Fruit fly (Drosophila melanogaster): ENCODE data around the gene Whamy.

Whamy gene

dm6 chr3R:9808946-9809545 is 34.8 kb upstream of the Whamy start, which contains the start of gene FBXO11 (continued):
- TF ChIP-seq CG8924 (tag; optimal IDR thresholded peaks at IDR 0.05) (peak; percentile 89), B-H1 (GFP tag; IDR thresholded peaks at IDR 0.05) (no peak), en (GFP tag; optimal IDR thresholded peaks at IDR 0.05) (no peak), bbx (GFP tag; IDR thresholded peaks at IDR 0.05; ENCODE audit: partially characterized antibody) (peak; percentile 22; the same call in 1 of the 2 replicates), Hr3 (GFP tag; optimal IDR thresholded peaks at IDR 0.05) (no peak), HLHmδ (GFP tag; optimal IDR thresholded peaks at IDR 0.05) (no peak), inv (GFP tag; IDR thresholded peaks at IDR 0.05; ENCODE audit: partially characterized antibody) (peak; percentile 27; the same call in 1 of the 2 replicates), hbn (GFP tag; IDR thresholded peaks at IDR 0.05; ENCODE audit: partially characterized antibody) (peak; percentile 62), CG2120 (GFP tag; optimal IDR thresholded peaks at IDR 0.05) (no peak), ara (GFP tag; IDR thresholded peaks at IDR 0.05) (no peak), tio (GFP tag; optimal IDR thresholded peaks at IDR 0.05) (no peak), gro (GFP tag; optimal IDR thresholded peaks at IDR 0.05) (peak; percentile 62), Sry-δ (GFP tag; optimal IDR thresholded peaks at IDR 0.05) (peak; percentile 60), cad (GFP tag; optimal IDR thresholded peaks at IDR 0.05) (no peak), Myb (GFP tag; optimal IDR thresholded peaks at IDR 0.05) (peak; percentile 30), CG6765 (GFP tag; optimal IDR thresholded peaks at IDR 0.05) (no peak), zf30C (GFP tag; optimal IDR thresholded peaks at IDR 0.05) (no peak), h (optimal IDR thresholded peaks at IDR 0.05) (no peak), CG17385 (GFP tag; optimal IDR thresholded peaks at IDR 0.05) (peak; percentile 24), CrebB (tag; optimal IDR thresholded peaks at IDR 0.05) (no peak), Rfx (GFP tag; IDR thresholded peaks at IDR 0.05) (no peak), CG2712 (tag; optimal IDR thresholded peaks at IDR 0.05) (no peak), gsb-n (tag; optimal IDR thresholded peaks at IDR 0.05) (no peak), CG13287 (GFP tag; IDR thresholded peaks at IDR 0.05; ENCODE audit: partially characterized antibody) (peak; percentile 70), Blimp-1 (GFP tag; optimal IDR thresholded peaks at IDR 0.05) (no peak), sima (GFP tag; optimal IDR thresholded peaks at IDR 0.05) (no peak), gfzf (GFP tag; optimal IDR thresholded peaks at IDR 0.05) (peak; percentile 97), CG2875 (GFP tag; optimal IDR thresholded peaks at IDR 0.05) (no peak), salm (tag; optimal IDR thresholded peaks at IDR 0.05) (peak; percentile 10), ci (GFP tag; IDR thresholded peaks at IDR 0.05) (peak; percentile 8; the same call in 1 of the 3 replicates), schlank (tag; optimal IDR thresholded peaks at IDR 0.05) (no peak), trem (tag; optimal IDR thresholded peaks at IDR 0.05) (peak; percentile 34), Elba2 (GFP tag; optimal IDR thresholded peaks at IDR 0.05) (peak; percentile 55), Neu2 (GFP tag; optimal IDR thresholded peaks at IDR 0.05; ENCODE audit: borderline replicate concordance) (no peak), CG18011 (GFP tag; optimal IDR thresholded peaks at IDR 0.05) (no peak), CG10209 (GFP tag; optimal IDR thresholded peaks at IDR 0.05) (no peak), mam (GFP tag; optimal IDR thresholded peaks at IDR 0.05) (no peak), CG30403 (GFP tag; optimal IDR thresholded peaks at IDR 0.05) (no peak), Sin3A (optimal IDR thresholded peaks at IDR 0.05) (peak; percentile 72), her (GFP tag; optimal IDR thresholded peaks at IDR 0.05) (peak; percentile 1), nau (GFP tag; optimal IDR thresholded peaks at IDR 0.05) (no peak), CG14860 (GFP tag; IDR thresholded peaks at IDR 0.05; ENCODE audit: partially characterized antibody) (no peak), ato (GFP tag; IDR thresholded peaks at IDR 0.05; ENCODE audit: partially characterized antibody) (0 out of 2 replicates have a peak, but pooled peaks have one; percentile 6), CG8290 (GFP tag; optimal IDR thresholded peaks at IDR 0.05) (peak; percentile 7), CG8290 (tag; optimal IDR thresholded peaks at IDR 0.05) (no peak), CG3163 (GFP tag; optimal IDR thresholded peaks at IDR 0.05) (peak; percentile 11), nom (GFP tag; optimal IDR thresholded peaks at IDR 0.05) (peak; percentile 90), lmd (GFP tag; IDR thresholded peaks at IDR 0.05) (no peak), corto (GFP tag; optimal IDR thresholded peaks at IDR 0.05) (no peak), nerfin-1 (tag; optimal IDR thresholded peaks at IDR 0.05) (peak; percentile 32)

All from whole organism, embryonic.